Worm (Caenorhabditis elegans) whole organism, L4/young adult: ENCODE results near the gene lig-1.

Source experiments
- W03F9.2 ChIP-seq: fragments of 150-350 bp; optimal IDR thresholded peaks from 2 replicates; lab custom pipeline; 2014; ENCODE audit warnings: missing biosample characterization, missing genetic modification characterization
- dao-5 ChIP-seq: sonication (generic microtip); optimal IDR thresholded peaks from 2 replicates; lab custom pipeline; 2016; ENCODE audit warnings: missing genotype, missing genetic modification characterization, moderate library complexity, missing compliant biosample characterization

ce11 chrV:10855363-10855762 is 41.5 kb downstream of the lig-1 start:
- TF ChIP-seq W03F9.2 (tag; lab: Kevin White, UChicago) = no peak
- no peak for TF ChIP-seq dao-5 (tag; lab: Kevin White, UChicago)
